Fruit fly (Drosophila melanogaster) whole organism, embryonic: Measurements from ENCODE around the gene CG13097.
A peak's percentile ranks its signal among the peaks of the same experiment; 100 is the strongest.

Source experiments
- CG10366 ChIP-seq: fragments of 200-800 bp; sonication (Bioruptor generic); IDR thresholded peaks from 2 replicates; pipeline ENCODE4 v1.3.6; 2022; ENCODE audit warnings: missing biosample characterization, missing genetic modification characterization
- CG11696 ChIP-seq: fragments of 200-800 bp; sonication (Bioruptor generic); IDR thresholded peaks from 2 replicates; pipeline ENCODE4 v1.3.6; 2022; ENCODE audit warnings: missing biosample characterization, missing genetic modification characterization
- CG12391 ChIP-seq: fragments of 200-800 bp; sonication (Bioruptor generic); optimal IDR thresholded peaks from 3 replicates; lab custom pipeline; 2018; ENCODE audit warnings: missing biosample characterization, mild to moderate bottlenecking, missing genetic modification characterization, moderate library complexity
- CG12744 ChIP-seq: fragments of 200-800 bp; sonication (Bioruptor generic); optimal IDR thresholded peaks from 2 replicates; lab custom pipeline; 2016; ENCODE audit warnings: missing biosample characterization, missing genetic modification characterization
- CG13775 ChIP-seq: fragments of 200-800 bp; sonication (Bioruptor generic); optimal IDR thresholded peaks from 3 replicates; lab custom pipeline; 2017; ENCODE audit warnings: missing biosample characterization, mild to moderate bottlenecking, missing genetic modification characterization
- CG13894 ChIP-seq: fragments of 200-800 bp; sonication (Bioruptor generic); optimal IDR thresholded peaks from 3 replicates; lab custom pipeline; 2018; ENCODE audit warnings: missing biosample characterization, mild to moderate bottlenecking, missing genetic modification characterization, moderate library complexity
- CG14710 ChIP-seq: fragments of 200-800 bp; sonication (Bioruptor generic); optimal IDR thresholded peaks from 3 replicates; lab custom pipeline; 2019; ENCODE audit warnings: missing biosample characterization, mild to moderate bottlenecking, missing genetic modification characterization, moderate library complexity
- CG1602 ChIP-seq: fragments of 200-800 bp; sonication (Bioruptor generic); optimal IDR thresholded peaks from 3 replicates; lab custom pipeline; 2016; ENCODE audit warnings: missing biosample characterization, missing genetic modification characterization
- CG18262 ChIP-seq: fragments of 200-800 bp; optimal IDR thresholded peaks from 3 replicates; lab custom pipeline; 2019; ENCODE audit warnings: missing biosample characterization, mild to moderate bottlenecking, missing genetic modification characterization, moderate library complexity
- CG2199 ChIP-seq: fragments of 200-800 bp; sonication (Bioruptor generic); IDR thresholded peaks from 3 replicates; pipeline ENCODE4 v1.3.6; 2022; ENCODE audit warnings: missing biosample characterization, missing genetic modification characterization
- CG4360 ChIP-seq: fragments of 200-800 bp; sonication (Bioruptor generic); IDR thresholded peaks from 2 replicates; pipeline ENCODE4 v1.3.6; 2022; ENCODE audit warnings: missing biosample characterization, missing genetic modification characterization
- CG6654 ChIP-seq: fragments of 200-800 bp; sonication (Bioruptor generic); optimal IDR thresholded peaks from 2 replicates; lab custom pipeline; 2017; ENCODE audit warnings: missing biosample characterization, mild to moderate bottlenecking, missing genetic modification characterization
- CG6765 ChIP-seq: fragments of 200-800 bp; sonication (Bioruptor generic); optimal IDR thresholded peaks from 3 replicates; lab custom pipeline; 2017; ENCODE audit warnings: missing biosample characterization, mild to moderate bottlenecking, missing genetic modification characterization
- CG6854 ChIP-seq: fragments of 200-800 bp; sonication (Bioruptor generic); optimal IDR thresholded peaks from 3 replicates; lab custom pipeline; 2017; ENCODE audit warnings: missing biosample characterization, mild to moderate bottlenecking, missing genetic modification characterization
- CG7556 ChIP-seq: fragments of 200-800 bp; sonication (Bioruptor generic); optimal IDR thresholded peaks from 2 replicates; lab custom pipeline; 2017; ENCODE audit warnings: missing biosample characterization, mild to moderate bottlenecking, missing genetic modification characterization
- CG7963 ChIP-seq: fragments of 200-800 bp; sonication (Bioruptor generic); IDR thresholded peaks from 3 replicates; pipeline ENCODE4 v1.3.6; 2022; ENCODE audit warnings: missing biosample characterization, missing genetic modification characterization; ENCODE audit not compliant: partially characterized antibody
- CG9797 ChIP-seq: fragments of 200-800 bp; sonication (Bioruptor generic); optimal IDR thresholded peaks from 3 replicates; lab custom pipeline; 2018; ENCODE audit warnings: missing biosample characterization, mild to moderate bottlenecking, missing genetic modification characterization
- CG9817 ChIP-seq: fragments of 200-800 bp; sonication (Bioruptor generic); optimal IDR thresholded peaks from 2 replicates; lab custom pipeline; 2018; ENCODE audit warnings: missing biosample characterization, mild to moderate bottlenecking, missing genetic modification characterization, moderate library complexity
- Doc3 ChIP-seq: fragments of 200-800 bp; sonication (Bioruptor generic); IDR thresholded peaks from 3 replicates; pipeline ENCODE4 v1.3.6; 2022; ENCODE audit warnings: missing biosample characterization, missing genetic modification characterization; ENCODE audit not compliant: partially characterized antibody
- E2f2 ChIP-seq: fragments of 200-800 bp; sonication (Bioruptor generic); IDR thresholded peaks from 2 replicates; pipeline ENCODE4 v1.3.6; 2022; ENCODE audit warnings: missing biosample characterization, missing genetic modification characterization
- Elba2 ChIP-seq: fragments of 200-800 bp; sonication (Bioruptor generic); optimal IDR thresholded peaks from 3 replicates; lab custom pipeline; 2016; ENCODE audit warnings: missing biosample characterization, missing genetic modification characterization
- HLH3B ChIP-seq: fragments of 200-800 bp; sonication (Bioruptor generic); IDR thresholded peaks from 2 replicates; pipeline ENCODE4 v1.3.6; 2022; ENCODE audit warnings: missing biosample characterization, missing genetic modification characterization
- Lhr ChIP-seq: fragments of 200-800 bp; sonication (Bioruptor generic); optimal IDR thresholded peaks from 3 replicates; lab custom pipeline; 2017; ENCODE audit warnings: mild to moderate bottlenecking, missing biosample characterization, missing genetic modification reagents, missing genetic modification characterization
- NK7.1 ChIP-seq: fragments of 200-800 bp; sonication (Bioruptor generic); optimal IDR thresholded peaks from 3 replicates; lab custom pipeline; 2016; ENCODE audit warnings: missing biosample characterization, missing genetic modification characterization
- Pdp1 ChIP-seq, 2 experiments: fragments of 200-800 bp; sonication (Bioruptor generic); optimal IDR thresholded peaks; 3 replicates each; lab custom pipeline; 2016; ENCODE audit warnings: missing biosample characterization in 2 of 2, missing genetic modification characterization in 2 of 2, mild to moderate bottlenecking in 1 of 2, moderate library complexity in 1 of 2
- Ravus ChIP-seq: fragments of 200-800 bp; sonication (Bioruptor generic); IDR thresholded peaks from 2 replicates; pipeline ENCODE4 v1.3.6; 2022; ENCODE audit warnings: missing biosample characterization, missing genetic modification characterization
- abd-A ChIP-seq: fragments of 200-800 bp; sonication (Bioruptor generic); optimal IDR thresholded peaks from 3 replicates; lab custom pipeline; 2019; ENCODE audit warnings: missing biosample characterization, mild to moderate bottlenecking, missing genetic modification characterization, moderate library complexity
- al ChIP-seq: fragments of 200-800 bp; sonication (Bioruptor generic); IDR thresholded peaks from 2 replicates; pipeline ENCODE4 v1.3.6; 2022; ENCODE audit warnings: missing biosample characterization, missing genetic modification characterization
- amos ChIP-seq: fragments of 200-800 bp; sonication (Bioruptor generic); IDR thresholded peaks from 2 replicates; pipeline ENCODE4 v1.3.6; 2022; ENCODE audit warnings: missing biosample characterization, missing genetic modification characterization; ENCODE audit not compliant: partially characterized antibody
- ato ChIP-seq: fragments of 200-800 bp; sonication (Bioruptor generic); IDR thresholded peaks from 2 replicates; pipeline ENCODE4 v1.3.6; 2022; ENCODE audit warnings: missing biosample characterization, missing genetic modification characterization; ENCODE audit not compliant: partially characterized antibody
- caup ChIP-seq: fragments of 200-800 bp; sonication (Bioruptor generic); optimal IDR thresholded peaks from 3 replicates; lab custom pipeline; 2017; ENCODE audit warnings: missing biosample characterization, mild to moderate bottlenecking, missing genetic modification characterization, moderate library complexity; ENCODE audit not compliant: severe bottlenecking
- crp ChIP-seq, 2 experiments: fragments of 200-800 bp; sonication (Bioruptor generic); optimal IDR thresholded peaks; 2 replicates in 1 of 2; 3 replicates in 1 of 2; lab custom pipeline; 2017; ENCODE audit warnings: missing biosample characterization in 2 of 2, missing genetic modification characterization in 2 of 2, mild to moderate bottlenecking in 1 of 2, moderate library complexity in 1 of 2
- dm ChIP-seq: fragments of 200-800 bp; sonication (Bioruptor generic); optimal IDR thresholded peaks from 3 replicates; lab custom pipeline; 2016; ENCODE audit warnings: missing biosample characterization, missing genetic modification characterization
- dpn ChIP-seq, 2 experiments: fragments of 200-800 bp; sonication (Bioruptor generic); optimal IDR thresholded peaks; 3 replicates each; lab custom pipeline; 2016; ENCODE audit warnings: missing biosample characterization in 2 of 2, missing genetic modification characterization in 2 of 2
- fd3F ChIP-seq: fragments of 200-800 bp; sonication (Bioruptor generic); optimal IDR thresholded peaks from 2 replicates; lab custom pipeline; 2018; ENCODE audit warnings: missing biosample characterization, mild to moderate bottlenecking, missing genetic modification characterization, moderate library complexity
- h ChIP-seq: fragments of >200 bp; optimal IDR thresholded peaks from 2 replicates; lab custom pipeline; 2017
- hth ChIP-seq: fragments of >200 bp; optimal IDR thresholded peaks from 2 replicates; lab custom pipeline; 2017; ENCODE audit warnings: inconsistent platforms
- inv ChIP-seq: fragments of 200-800 bp; sonication (Bioruptor generic); IDR thresholded peaks from 2 replicates; pipeline ENCODE4 v1.3.6; 2022; ENCODE audit warnings: missing biosample characterization, missing genetic modification characterization; ENCODE audit not compliant: partially characterized antibody
- maf-S ChIP-seq: fragments of 200-800 bp; sonication (Bioruptor generic); optimal IDR thresholded peaks from 2 replicates; lab custom pipeline; 2016; ENCODE audit warnings: missing biosample characterization, missing genetic modification characterization
- mam ChIP-seq: fragments of 200-800 bp; sonication (Bioruptor generic); optimal IDR thresholded peaks from 3 replicates; lab custom pipeline; 2016; ENCODE audit warnings: missing biosample characterization, missing genetic modification characterization
- onecut ChIP-seq: fragments of 200-800 bp; sonication (Bioruptor generic); IDR thresholded peaks from 2 replicates; pipeline ENCODE4 v1.3.6; 2022; ENCODE audit warnings: missing biosample characterization, missing genetic modification characterization
- otp ChIP-seq: fragments of 200-800 bp; sonication (Bioruptor generic); IDR thresholded peaks from 3 replicates; pipeline ENCODE4, ENCODE4 v1.3.6; 2022; ENCODE audit warnings: missing biosample characterization, missing genetic modification characterization
- sc ChIP-seq, 3 experiments: fragments of >200 bp in 2 of 3; fragments of 200-800 bp in 1 of 3; sonication (Bioruptor generic) in 1 of 3; optimal IDR thresholded peaks; 2 replicates in 2 of 3; 3 replicates in 1 of 3; lab custom pipeline; 2017; ENCODE audit warnings: mild to moderate bottlenecking in 1 of 3, missing biosample characterization in 1 of 3, missing genetic modification characterization in 1 of 3, missing genetic modification reagents in 1 of 3
- sd ChIP-seq: fragments of 200-800 bp; sonication (Bioruptor generic); optimal IDR thresholded peaks from 3 replicates; lab custom pipeline; 2018; ENCODE audit warnings: missing biosample characterization, mild to moderate bottlenecking, missing genetic modification characterization, moderate library complexity
- slbo ChIP-seq: fragments of 200-800 bp; sonication (Bioruptor generic); IDR thresholded peaks from 2 replicates; pipeline ENCODE4 v1.3.6; 2022; ENCODE audit warnings: missing biosample characterization, missing genetic modification characterization
- stwl ChIP-seq: fragments of 200-800 bp; sonication (Bioruptor generic); optimal IDR thresholded peaks from 3 replicates; lab custom pipeline; 2018; ENCODE audit warnings: missing biosample characterization, mild to moderate bottlenecking, missing genetic modification characterization, moderate library complexity
- tin ChIP-seq: fragments of 200-800 bp; sonication (Bioruptor generic); optimal IDR thresholded peaks from 3 replicates; lab custom pipeline; 2016; ENCODE audit warnings: missing biosample characterization, missing genetic modification characterization
- vnd ChIP-seq: fragments of 200-800 bp; sonication (Bioruptor generic); IDR thresholded peaks from 3 replicates; pipeline ENCODE4 v1.3.6; 2022; ENCODE audit warnings: missing biosample characterization, missing genetic modification characterization; ENCODE audit not compliant: partially characterized antibody
- wek ChIP-seq: fragments of 200-800 bp; sonication (Bioruptor generic); optimal IDR thresholded peaks from 3 replicates; lab custom pipeline; 2018; ENCODE audit warnings: missing biosample characterization, mild to moderate bottlenecking, missing genetic modification characterization, moderate library complexity
- wor ChIP-seq: fragments of 200-800 bp; sonication (Bioruptor generic); IDR thresholded peaks from 2 replicates; pipeline ENCODE4 v1.3.6; 2022; ENCODE audit warnings: missing biosample characterization, missing genetic modification characterization

CG13097 gene

dm6 chr2L:8477971-8478370, 36.7 kb downstream of the CG13097 start (continued):
- TF ChIP-seq CG6654 (GFP tag; lab: Kevin White, UChicago) (no peak), NK7.1 (GFP tag; lab: Kevin White, UChicago) (no peak), CG14710 (tag; lab: Kevin White, UChicago) (peak; percentile 55), stwl (tag; lab: Kevin White, UChicago) (peak; percentile 86), amos (peak; percentile 65), CG13775 (GFP tag; lab: Kevin White, UChicago) (no peak), inv (GFP tag; lab: Robert Waterston, UW) (peak; percentile 29; the same call in 1 of the 2 replicates), sc (optimal IDR thresholded peaks at IDR 0.05; lab: Kevin White, UChicago) (no peak), sc (GFP tag; optimal IDR thresholded peaks at IDR 0.05; lab: Kevin White, UChicago) (no peak), ato (GFP tag; lab: Robert Waterston, UW) (0 out of 2 replicates have a peak, but pooled peaks have one; percentile 29), Lhr (GFP tag; lab: Kevin White, UChicago) (peak; percentile 87), CG6854 (GFP tag; lab: Kevin White, UChicago) (no peak), al (GFP tag; lab: Robert Waterston, UW) (no peak), CG4360 (GFP tag; lab: Robert Waterston, UW) (no peak), CG7963 (GFP tag; lab: Robert Waterston, UW) (no peak), dpn (GFP tag; optimal IDR thresholded peaks at IDR 0.05; lab: Kevin White, UChicago) (peak in 1 of 2 experiments; percentile 20), otp (GFP tag; lab: Robert Waterston, UW) (no peak), CG13894 (tag; lab: Kevin White, UChicago) (no peak), caup (GFP tag; lab: Kevin White, UChicago) (no peak), onecut (GFP tag; lab: Robert Waterston, UW) (no peak), sd (no peak), CG12391 (tag; lab: Kevin White, UChicago) (no peak), CG9817 (tag; lab: Kevin White, UChicago) (no peak), Elba2 (GFP tag; lab: Kevin White, UChicago) (no peak), CG18262 (no peak), Ravus (no peak), HLH3B (GFP tag; lab: Robert Waterston, UW) (no peak), CG2199 (GFP tag; lab: Robert Waterston, UW) (no peak), CG7556 (GFP tag; lab: Kevin White, UChicago) (no peak), CG10366 (no peak), mam (GFP tag; lab: Kevin White, UChicago) (no peak), CG6765 (GFP tag; lab: Kevin White, UChicago) (no peak), abd-A (tag; lab: Kevin White, UChicago) (no peak), CG9797 (GFP tag; lab: Kevin White, UChicago) (no peak), crp (GFP tag; optimal IDR thresholded peaks at IDR 0.05; lab: Kevin White, UChicago) (peak in 1 of 2 experiments; percentile 69), tin (GFP tag; lab: Kevin White, UChicago) (no peak), Doc3 (no peak), vnd (peak; percentile 36; the same call in 2 of the 3 replicates), wor (GFP tag; lab: Robert Waterston, UW) (no peak), dm (GFP tag; lab: Kevin White, UChicago) (no peak), Pdp1 (GFP tag; optimal IDR thresholded peaks at IDR 0.05; lab: Kevin White, UChicago) (peak in 1 of 2 experiments; percentile 54), maf-S (GFP tag; lab: Kevin White, UChicago) (peak; percentile 3), fd3F (GFP tag; lab: Kevin White, UChicago) (no peak), hth (no peak), h (no peak), wek (GFP tag; lab: Kevin White, UChicago) (no peak), CG11696 (GFP tag; lab: Robert Waterston, UW) (no peak), E2f2 (GFP tag; lab: Robert Waterston, UW) (peak; percentile 90), CG1602 (no peak), slbo (GFP tag; lab: Robert Waterston, UW) (0 out of 2 replicates have a peak, but pooled peaks have one; percentile 17), CG12744 (GFP tag; lab: Kevin White, UChicago) (no peak)
